Worm (Caenorhabditis elegans): ENCODE data around the gene F55H2.8.
A peak's percentile ranks its signal among the peaks of the same experiment; 100 is the strongest.

Gene F55H2.8

ce11 chrIII:9489798-9490197 is 23.9 kb upstream of the F55H2.8 start:
- no peak for TF ChIP-seq nhr-21 (tag; optimal IDR thresholded peaks at IDR 0.05)
- no peak for TF ChIP-seq gmeb-1 (tag; optimal IDR thresholded peaks at IDR 0.05)
- no peak for TF ChIP-seq lin-11 (tag; optimal IDR thresholded peaks at IDR 0.05)
- no peak for TF ChIP-seq fos-1 (tag; optimal IDR thresholded peaks at IDR 0.05)
- TF ChIP-seq ztf-11 (tag; optimal IDR thresholded peaks at IDR 0.05): no peak
- TF ChIP-seq nhr-12 (tag; optimal IDR thresholded peaks at IDR 0.05): no peak
- TF ChIP-seq ZK546.5 (tag; optimal IDR thresholded peaks at IDR 0.05): no peak
- no peak for TF ChIP-seq crh-2 (tag; optimal IDR thresholded peaks at IDR 0.05)
- TF ChIP-seq sma-9 (GFP tag; optimal IDR thresholded peaks at IDR 0.05): no peak
- no peak for TF ChIP-seq sma-9 (tag; optimal IDR thresholded peaks at IDR 0.05)
- no peak for TF ChIP-seq nhr-11 (tag; optimal IDR thresholded peaks at IDR 0.05)
- TF ChIP-seq skn-1 (tag; optimal IDR thresholded peaks at IDR 0.05): no peak
- TF ChIP-seq ztf-4 (tag; optimal IDR thresholded peaks at IDR 0.05): no peak
- TF ChIP-seq nhr-25 (tag; optimal IDR thresholded peaks at IDR 0.05): no peak
- no peak for TF ChIP-seq F13H6.1 (tag; optimal IDR thresholded peaks at IDR 0.05)
- TF ChIP-seq lin-39 (tag; optimal IDR thresholded peaks at IDR 0.05): no peak
- TF ChIP-seq nhr-6 (tag; optimal IDR thresholded peaks at IDR 0.05): no peak
- TF ChIP-seq snpc-4 (tag; optimal IDR thresholded peaks at IDR 0.05): no peak
- TF ChIP-seq alr-1 (tag; optimal IDR thresholded peaks at IDR 0.05): no peak
- TF ChIP-seq blmp-1 (tag; optimal IDR thresholded peaks at IDR 0.05; ENCODE audit: insufficient read depth): no peak

DNA sequence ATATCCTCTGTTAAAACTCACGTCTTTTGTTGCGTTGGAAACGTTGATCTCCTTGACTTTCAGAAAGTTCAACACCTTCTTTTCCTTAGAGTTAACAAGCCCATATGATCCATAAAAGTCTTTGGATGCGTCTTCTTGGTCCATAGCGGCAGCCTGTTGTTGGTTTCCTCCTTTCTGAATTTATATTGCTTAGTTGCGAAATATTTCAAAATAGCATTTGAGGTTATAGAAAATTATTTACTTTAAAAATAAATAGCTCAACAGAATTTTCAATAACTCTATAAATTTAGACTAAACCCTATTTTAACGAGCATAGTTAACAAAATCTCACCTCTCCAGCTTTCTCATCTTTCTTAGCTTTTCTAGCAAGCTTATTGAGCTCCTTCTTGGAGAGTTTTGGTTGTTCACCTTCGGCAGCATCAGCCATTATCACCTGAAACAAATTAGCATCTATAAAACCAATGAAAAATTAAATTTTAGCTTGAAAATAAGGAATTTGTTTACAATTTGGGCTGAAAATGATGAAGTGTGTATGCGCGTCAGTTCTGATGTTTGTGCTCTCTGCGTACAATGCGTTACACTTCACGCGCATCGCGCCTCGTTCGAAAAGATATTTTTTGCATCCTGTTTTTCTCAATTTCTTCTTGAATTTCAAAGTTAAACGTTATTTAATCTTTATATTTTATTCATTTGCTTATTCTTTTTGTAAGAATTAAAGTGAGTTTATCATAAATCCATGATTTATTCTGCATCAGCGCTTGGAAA is 22.7 kb upstream of the F55H2.8 start, which contains the start of the genes dars-1 and ctr-9:
TSS of gene dars-1 (minus strand) at position 433 of the 765 bp plus-strand sequence.
TSS of gene ctr-9 (plus strand) at position 614 of the 765 bp plus-strand sequence.
- TF ChIP-seq C34F6.9 (tag; optimal IDR thresholded peaks at IDR 0.05): peak; percentile 5
- no peak for TF ChIP-seq nhr-10 (tag; optimal IDR thresholded peaks at IDR 0.05)
- peak; percentile 18 for TF ChIP-seq unc-55 (GFP tag; optimal IDR thresholded peaks at IDR 0.05)
- peak in 1 of 2 experiments; percentile 51 for TF ChIP-seq lsy-2 (tag; optimal IDR thresholded peaks at IDR 0.05)
- no peak for TF ChIP-seq sma-3 (GFP tag; optimal IDR thresholded peaks at IDR 0.05)
- no peak for TF ChIP-seq sem-4 (tag; optimal IDR thresholded peaks at IDR 0.05)
- TF ChIP-seq zag-1 (tag; optimal IDR thresholded peaks at IDR 0.05): no peak
- TF ChIP-seq lin-13 (GFP tag; optimal IDR thresholded peaks at IDR 0.05): no peak
- no peak for TF ChIP-seq crh-2 (tag; optimal IDR thresholded peaks at IDR 0.05)
- TF ChIP-seq nhr-25 (tag; optimal IDR thresholded peaks at IDR 0.05): no peak
- no peak for TF ChIP-seq R02D3.7 (tag; optimal IDR thresholded peaks at IDR 0.05)
- no peak for TF ChIP-seq ZK546.5 (tag; optimal IDR thresholded peaks at IDR 0.05)
- TF ChIP-seq nhr-129 (tag; optimal IDR thresholded peaks at IDR 0.05): peak; percentile 66
- no peak for TF ChIP-seq F13H6.1 (tag; optimal IDR thresholded peaks at IDR 0.05)
- TF ChIP-seq skn-1 (tag; optimal IDR thresholded peaks at IDR 0.05): no peak

ce11 chrIII:9494209-9494608 is 19.5 kb upstream of the F55H2.8 start:
- TF ChIP-seq R02D3.7 (tag; optimal IDR thresholded peaks at IDR 0.05): no peak
- no peak for TF ChIP-seq gmeb-1 (tag; optimal IDR thresholded peaks at IDR 0.05)
- no peak for TF ChIP-seq ama-1 (optimal IDR thresholded peaks at IDR 0.05)
- TF ChIP-seq mab-5 (tag; optimal IDR thresholded peaks at IDR 0.05): no peak
- TF ChIP-seq nhr-23 (tag; optimal IDR thresholded peaks at IDR 0.05): no peak
- TF ChIP-seq lin-39 (tag; optimal IDR thresholded peaks at IDR 0.05): no peak
- no peak for TF ChIP-seq peb-1 (tag; optimal IDR thresholded peaks at IDR 0.05)
- TF ChIP-seq nhr-11 (tag; optimal IDR thresholded peaks at IDR 0.05): no peak
- no peak for TF ChIP-seq ztf-4 (tag; optimal IDR thresholded peaks at IDR 0.05)
- TF ChIP-seq lsy-2 (tag; optimal IDR thresholded peaks at IDR 0.05): no peak
- TF ChIP-seq nhr-129 (tag; optimal IDR thresholded peaks at IDR 0.05): no peak

DNA sequence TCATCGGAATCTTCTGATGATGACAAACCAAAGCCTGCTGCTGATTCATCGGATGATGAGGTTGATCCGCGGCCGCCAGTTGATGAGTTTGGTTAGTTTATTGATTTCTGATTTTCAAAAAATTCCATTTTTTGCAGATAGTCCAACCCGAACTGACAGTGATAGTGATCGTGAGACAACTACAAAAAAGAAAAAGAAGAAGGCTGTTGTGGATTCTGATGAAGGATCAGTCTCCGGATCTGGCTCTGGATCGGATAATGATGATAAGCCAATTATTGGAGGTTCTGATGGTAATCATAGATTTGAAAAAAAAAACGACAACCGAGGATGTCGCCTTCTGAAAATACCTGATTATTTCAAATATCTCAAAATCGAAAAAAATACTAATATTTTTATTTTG is 17.6 kb upstream of the F55H2.8 start:
- TF ChIP-seq elt-3 (tag; optimal IDR thresholded peaks at IDR 0.05) (no peak), nhr-12 (tag; optimal IDR thresholded peaks at IDR 0.05) (no peak), elt-1 (tag; optimal IDR thresholded peaks at IDR 0.05) (no peak), lin-11 (tag; optimal IDR thresholded peaks at IDR 0.05) (no peak), nhr-25 (tag; optimal IDR thresholded peaks at IDR 0.05) (no peak), nhr-77 (tag; optimal IDR thresholded peaks at IDR 0.05) (no peak), peb-1 (tag; optimal IDR thresholded peaks at IDR 0.05) (no peak), skn-1 (tag; optimal IDR thresholded peaks at IDR 0.05) (no peak), alr-1 (tag; optimal IDR thresholded peaks at IDR 0.05) (no peak), ama-1 (optimal IDR thresholded peaks at IDR 0.05) (no peak), mdl-1 (tag; optimal IDR thresholded peaks at IDR 0.05) (no peak), crh-2 (tag; optimal IDR thresholded peaks at IDR 0.05) (no peak), Y55F3AM.14 (GFP tag; optimal IDR thresholded peaks at IDR 0.05) (no peak), snpc-4 (tag; optimal IDR thresholded peaks at IDR 0.05) (no peak), ZK546.5 (tag; optimal IDR thresholded peaks at IDR 0.05) (no peak), unc-62 (GFP tag; optimal IDR thresholded peaks at IDR 0.05) (no peak), ztf-1 (GFP tag; conservative IDR thresholded peaks at IDR 0.05) (no peak), sem-4 (tag; optimal IDR thresholded peaks at IDR 0.05) (no peak), lsy-2 (tag; optimal IDR thresholded peaks at IDR 0.05) (no peak)
